Worm (Caenorhabditis elegans): ENCODE data around the gene cdd-1.

DNA sequence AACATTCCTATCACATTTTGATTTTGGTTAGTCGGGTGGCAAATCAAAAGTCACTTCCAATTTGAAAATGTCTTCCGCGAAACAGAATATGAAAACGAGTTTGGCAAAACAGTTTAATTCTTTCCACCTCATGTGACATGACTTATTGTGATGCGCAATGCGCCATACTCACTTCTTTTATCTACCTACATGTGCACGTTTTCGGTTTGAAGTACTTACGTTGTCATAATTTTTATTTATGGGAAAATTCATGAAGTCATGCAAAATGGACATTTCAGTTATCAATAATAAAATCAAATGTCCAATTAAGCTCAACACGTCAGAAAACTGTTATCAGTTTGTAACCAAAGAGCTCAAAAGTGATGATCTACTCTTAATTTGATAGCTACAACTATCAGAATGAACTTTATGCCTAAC is 27.7 kb upstream of the cdd-1 start:
- TF ChIP-seq tlf-1 (GFP tag; optimal IDR thresholded peaks at IDR 0.05) (no peak), gei-17 (GFP tag; optimal IDR thresholded peaks at IDR 0.05) (no peak), ceh-91 (GFP tag; IDR thresholded peaks at IDR 0.05) (no peak), hsf-1 (GFP tag; IDR thresholded peaks at IDR 0.05) (no peak), dpl-1 (GFP tag; optimal IDR thresholded peaks at IDR 0.05) (no peak), ama-1 (optimal IDR thresholded peaks at IDR 0.05) (no peak), ama-1 (GFP tag; optimal IDR thresholded peaks at IDR 0.05) (no peak)

Data from whole organism, young adult.